Worm (Caenorhabditis elegans): ENCODE results near the gene C50D2.6.

- TF ChIP-seq egl-27 (tag; optimal IDR thresholded peaks at IDR 0.05), result no peak
- no peak for TF ChIP-seq elt-2 (tag; optimal IDR thresholded peaks at IDR 0.05)
- TF ChIP-seq ces-1 (GFP tag; optimal IDR thresholded peaks at IDR 0.05), result no peak
- no peak for TF ChIP-seq tlp-1 (tag; optimal IDR thresholded peaks at IDR 0.05)
- no peak for TF ChIP-seq nhr-77 (tag; optimal IDR thresholded peaks at IDR 0.05)
Measured at ce11 chrII:60049-60448, 24.2 kb upstream of the C50D2.6 start.

Data from whole organism, L1 larva.